Worm (Caenorhabditis elegans) whole organism, late embryonic: ENCODE data around the gene irld-56.

Experiments
- C38D4.7 ChIP-seq: fragments of 200-800 bp; sonication (Bioruptor generic); optimal IDR thresholded peaks from 2 replicates; lab custom pipeline; 2018; ENCODE audit warnings: mild to moderate bottlenecking, missing genetic modification characterization, moderate library complexity, missing compliant biosample characterization
- elt-2 ChIP-seq: sonication (generic microtip); optimal IDR thresholded peaks from 2 replicates; lab custom pipeline; 2016; ENCODE audit warnings: missing genetic modification reagents, missing genetic modification characterization, missing compliant biosample characterization
- ets-4 ChIP-seq: sonication (generic microtip); optimal IDR thresholded peaks from 2 replicates; lab custom pipeline; 2016; ENCODE audit warnings: missing genetic modification characterization, missing compliant biosample characterization
- hlh-6 ChIP-seq: sonication (generic microtip); optimal IDR thresholded peaks from 2 replicates; lab custom pipeline; 2016; ENCODE audit warnings: missing genotype, missing genetic modification characterization, missing compliant biosample characterization
- pha-4 ChIP-seq: fragments of 150-350 bp; optimal IDR thresholded peaks from 2 replicates; lab custom pipeline; 2018; ENCODE audit warnings: missing biosample characterization, missing genetic modification reagents, missing genetic modification characterization
- unc-3 ChIP-seq, 2 experiments: fragments of 200-800 bp in 1 of 2; sonication (Bioruptor generic) in 1 of 2; sonication (generic microtip) in 1 of 2; conservative IDR thresholded peaks in 1 of 2; optimal IDR thresholded peaks in 1 of 2; 2 replicates each; pipeline versions ENCODE4 v1.3.6 to Lab custom; 2016 to 2022; ENCODE audit warnings: missing compliant biosample characterization in 2 of 2, missing genetic modification characterization in 2 of 2, missing genetic modification reagents in 1 of 2

DNA sequence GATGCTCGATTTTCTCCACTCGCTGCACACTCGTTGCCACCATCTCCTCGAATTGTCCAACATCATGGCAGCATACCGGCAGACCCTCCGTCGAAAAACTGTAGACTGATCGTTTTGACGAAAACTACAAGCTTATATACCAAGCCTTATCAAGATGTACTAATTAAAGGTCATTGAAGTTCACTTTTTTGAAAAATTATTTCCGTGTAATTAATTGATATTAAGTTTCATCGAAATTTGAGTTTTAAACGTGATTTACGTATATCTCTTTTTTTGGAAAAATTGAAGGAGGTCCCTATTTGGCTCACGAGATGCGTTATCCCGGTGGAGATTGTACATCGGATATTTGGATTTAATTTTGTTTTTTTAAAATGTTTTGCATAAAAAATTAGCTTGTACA is 40.8 kb upstream of the irld-56 start, which contains the start of gene Y37A1B.4:
- no peak for TF ChIP-seq pha-4 (tag; lab: Kevin White, UChicago)
- TF ChIP-seq C38D4.7 (GFP tag; lab: Kevin White, UChicago): no peak
- no peak for TF ChIP-seq unc-3 (GFP tag; conservative IDR thresholded peaks at IDR 0.05; lab: Robert Waterston, UW)
- TF ChIP-seq unc-3 (tag; optimal IDR thresholded peaks at IDR 0.05; lab: Kevin White, UChicago): no peak
- TF ChIP-seq hlh-6 (tag; lab: Kevin White, UChicago): no peak
- no peak for TF ChIP-seq elt-2 (tag; lab: Kevin White, UChicago)
- TF ChIP-seq ets-4 (tag; lab: Kevin White, UChicago): no peak
